Worm (Caenorhabditis elegans): ENCODE results near the gene wht-5.

DNA sequence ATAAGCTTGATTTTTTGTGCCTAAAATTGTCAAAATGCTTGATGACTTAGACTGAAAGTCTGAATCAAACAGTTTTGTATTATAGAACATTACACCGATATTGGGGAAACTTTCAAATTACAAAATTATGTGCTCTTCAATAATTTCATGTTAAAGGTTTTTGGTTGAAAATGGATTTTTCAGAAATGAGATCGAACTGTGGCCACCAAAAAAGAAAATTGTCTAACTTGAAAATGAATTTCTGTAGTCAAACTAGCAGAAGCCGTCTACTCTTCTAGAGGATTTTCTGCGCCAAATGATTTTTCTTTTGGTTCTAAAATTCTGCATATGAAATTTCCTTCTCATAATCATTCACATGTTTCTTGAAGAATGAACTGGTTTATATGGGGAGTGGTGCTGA is 3.5 kb downstream of the wht-5 start:
- TF ChIP-seq nhr-77 (tag; optimal IDR thresholded peaks at IDR 0.05): no peak
- no peak for TF ChIP-seq pha-4 (GFP tag; IDR thresholded peaks at IDR 0.05)
- TF ChIP-seq pha-4 (tag; optimal IDR thresholded peaks at IDR 0.05): no peak
- no peak for TF ChIP-seq nhr-25 (tag; optimal IDR thresholded peaks at IDR 0.05; ENCODE audit: borderline replicate concordance, insufficient read depth)
- no peak for TF ChIP-seq hmg-1.1 (GFP tag; IDR thresholded peaks at IDR 0.05)
- TF ChIP-seq hlh-30 (tag; optimal IDR thresholded peaks at IDR 0.05; ENCODE audit: insufficient read depth): no peak
- TF ChIP-seq lin-39 (tag; optimal IDR thresholded peaks at IDR 0.05): no peak
- no peak for TF ChIP-seq lsy-2 (tag; optimal IDR thresholded peaks at IDR 0.05)
- no peak for TF ChIP-seq tra-1 (GFP tag; IDR thresholded peaks at IDR 0.05)
- TF ChIP-seq ceh-82 (tag; optimal IDR thresholded peaks at IDR 0.05): no peak
- no peak for TF ChIP-seq ces-1 (GFP tag; optimal IDR thresholded peaks at IDR 0.05)
- no peak for TF ChIP-seq nhr-10 (tag; optimal IDR thresholded peaks at IDR 0.05)
- TF ChIP-seq fkh-10 (GFP tag; optimal IDR thresholded peaks at IDR 0.05): no peak

All from whole organism, L4 larva.